Fruit fly (Drosophila melanogaster) whole organism, embryonic: ENCODE measurements around the gene Nepl14.

Experiments
- BEAF-32 ChIP-seq: fragments of 200-800 bp; sonication (Bioruptor generic); optimal IDR thresholded peaks from 3 replicates; lab custom pipeline; 2017; ENCODE audit warnings: missing biosample characterization, missing genetic modification characterization, mild to moderate bottlenecking, moderate library complexity, missing genetic modification reagents
- CG10274 ChIP-seq: fragments of 200-800 bp; sonication (Bioruptor generic); optimal IDR thresholded peaks from 3 replicates; lab custom pipeline; 2017; ENCODE audit warnings: missing biosample characterization, mild to moderate bottlenecking, missing genetic modification characterization
- CG11456 ChIP-seq: fragments of 200-800 bp; sonication (Bioruptor generic); IDR thresholded peaks from 3 replicates; pipeline ENCODE4 v1.3.6; 2022; ENCODE audit warnings: missing biosample characterization, missing genetic modification characterization
- CG11696 ChIP-seq: fragments of 200-800 bp; sonication (Bioruptor generic); IDR thresholded peaks from 2 replicates; pipeline ENCODE4 v1.3.6; 2022; ENCODE audit warnings: missing biosample characterization, missing genetic modification characterization
- CG12299 ChIP-seq: fragments of 200-800 bp; sonication (Bioruptor generic); optimal IDR thresholded peaks from 2 replicates; lab custom pipeline; 2018; ENCODE audit warnings: missing biosample characterization, mild to moderate bottlenecking, missing genetic modification characterization
- CG12659 ChIP-seq: fragments of 200-800 bp; sonication (Bioruptor generic); optimal IDR thresholded peaks from 3 replicates; lab custom pipeline; 2017; ENCODE audit warnings: mild to moderate bottlenecking, missing biosample characterization, missing genetic modification reagents, missing genetic modification characterization
- CG15269 ChIP-seq: fragments of 200-800 bp; sonication (Bioruptor generic); optimal IDR thresholded peaks from 2 replicates; lab custom pipeline; 2018; ENCODE audit warnings: missing biosample characterization, mild to moderate bottlenecking, missing genetic modification characterization, moderate library complexity
- CG16863 ChIP-seq: fragments of 200-800 bp; sonication (Bioruptor generic); optimal IDR thresholded peaks from 3 replicates; lab custom pipeline; 2016; ENCODE audit warnings: missing biosample characterization, missing genetic modification characterization
- CG17361 ChIP-seq: fragments of 200-800 bp; sonication (Bioruptor generic); IDR thresholded peaks from 3 replicates; pipeline ENCODE4 v1.3.6; 2022; ENCODE audit warnings: missing biosample characterization, missing genetic modification characterization
- CG17829 ChIP-seq: fragments of 200-800 bp; optimal IDR thresholded peaks from 2 replicates; lab custom pipeline; 2019; ENCODE audit warnings: missing biosample characterization, mild to moderate bottlenecking, missing genetic modification characterization, moderate library complexity
- CG2875 ChIP-seq: fragments of 200-800 bp; sonication (Bioruptor generic); optimal IDR thresholded peaks from 2 replicates; lab custom pipeline; 2017; ENCODE audit warnings: missing biosample characterization, mild to moderate bottlenecking, missing genetic modification characterization, missing genetic modification reagents
- CG3065 ChIP-seq: fragments of 200-800 bp; sonication (Bioruptor generic); optimal IDR thresholded peaks from 2 replicates; lab custom pipeline; 2016; ENCODE audit warnings: missing biosample characterization, missing genetic modification characterization
- CG4617 ChIP-seq: fragments of 200-800 bp; sonication (Bioruptor generic); optimal IDR thresholded peaks from 3 replicates; lab custom pipeline; 2016; ENCODE audit warnings: missing biosample characterization, missing genetic modification characterization, borderline replicate concordance
- CG4730 ChIP-seq: fragments of 200-800 bp; sonication (Bioruptor generic); IDR thresholded peaks from 2 replicates; pipeline ENCODE4 v1.3.6; 2022; ENCODE audit warnings: missing biosample characterization, missing genetic modification characterization
- CG8281 ChIP-seq: fragments of 200-800 bp; sonication (Bioruptor generic); optimal IDR thresholded peaks from 2 replicates; lab custom pipeline; 2018; ENCODE audit warnings: missing biosample characterization, mild to moderate bottlenecking, missing genetic modification characterization, moderate library complexity
- CG8478 ChIP-seq: fragments of >200 bp; optimal IDR thresholded peaks from 2 replicates; lab custom pipeline; 2018
- CG9609 ChIP-seq: fragments of 200-800 bp; sonication (Bioruptor generic); optimal IDR thresholded peaks from 3 replicates; lab custom pipeline; 2016; ENCODE audit warnings: missing biosample characterization, missing genetic modification characterization
- CG9876 ChIP-seq: fragments of 200-800 bp; sonication (Bioruptor generic); optimal IDR thresholded peaks from 2 replicates; lab custom pipeline; 2016; ENCODE audit warnings: missing biosample characterization, missing genetic modification characterization
- CTCF ChIP-seq: fragments of 200-800 bp; sonication (Bioruptor generic); optimal IDR thresholded peaks from 2 replicates; lab custom pipeline; 2017; ENCODE audit warnings: missing biosample characterization, mild to moderate bottlenecking, missing genetic modification characterization, moderate library complexity
- CoRest ChIP-seq: fragments of 200-800 bp; sonication (Bioruptor generic); optimal IDR thresholded peaks from 3 replicates; lab custom pipeline; 2018; ENCODE audit warnings: missing biosample characterization, mild to moderate bottlenecking, missing genetic modification characterization, moderate library complexity
- D19A ChIP-seq: fragments of 200-800 bp; optimal IDR thresholded peaks from 3 replicates; lab custom pipeline; 2019; ENCODE audit warnings: missing biosample characterization, mild to moderate bottlenecking, missing genetic modification characterization, moderate library complexity
- Dref ChIP-seq: fragments of 200-800 bp; sonication (Bioruptor generic); IDR thresholded peaks from 2 replicates; pipeline ENCODE4 v1.3.6; 2022; ENCODE audit warnings: missing biosample characterization, missing genetic modification characterization
- HLH4C ChIP-seq: fragments of 200-800 bp; sonication (Bioruptor generic); IDR thresholded peaks from 3 replicates; pipeline ENCODE4 v1.3.6; 2022; ENCODE audit warnings: missing biosample characterization, missing genetic modification characterization; ENCODE audit not compliant: partially characterized antibody
- Hmx ChIP-seq: fragments of 200-800 bp; sonication (Bioruptor generic); optimal IDR thresholded peaks from 2 replicates; lab custom pipeline; 2016; ENCODE audit warnings: missing biosample characterization, missing genetic modification characterization
- MBD-R2 ChIP-seq: fragments of 200-800 bp; sonication (Bioruptor generic); IDR thresholded peaks from 2 replicates; pipeline ENCODE4 v1.3.6; 2022; ENCODE audit warnings: missing biosample characterization, missing genetic modification characterization
- Mad ChIP-seq: fragments of 200-800 bp; sonication (Bioruptor generic); optimal IDR thresholded peaks from 2 replicates; lab custom pipeline; 2016; ENCODE audit warnings: missing biosample characterization, missing genetic modification characterization
- Oaz ChIP-seq: fragments of 200-800 bp; sonication (Bioruptor generic); IDR thresholded peaks from 2 replicates; pipeline ENCODE4 v1.3.6; 2022; ENCODE audit warnings: missing biosample characterization, missing genetic modification characterization
- Opbp ChIP-seq: fragments of 200-800 bp; sonication (Bioruptor generic); IDR thresholded peaks from 3 replicates; pipeline ENCODE4 v1.3.6; 2022; ENCODE audit warnings: missing biosample characterization, missing genetic modification characterization; ENCODE audit not compliant: partially characterized antibody
- Pdp1 ChIP-seq, 2 experiments: fragments of 200-800 bp; sonication (Bioruptor generic); optimal IDR thresholded peaks; 3 replicates each; lab custom pipeline; 2016; ENCODE audit warnings: missing biosample characterization in 2 of 2, missing genetic modification characterization in 2 of 2, mild to moderate bottlenecking in 1 of 2, moderate library complexity in 1 of 2
- Sox100B ChIP-seq: fragments of 200-800 bp; sonication (Bioruptor generic); optimal IDR thresholded peaks from 3 replicates; lab custom pipeline; 2018; ENCODE audit warnings: missing biosample characterization, mild to moderate bottlenecking, missing genetic modification characterization
- Sry-δ ChIP-seq: fragments of 200-800 bp; sonication (Bioruptor generic); optimal IDR thresholded peaks from 2 replicates; lab custom pipeline; 2016; ENCODE audit warnings: missing biosample characterization, missing genetic modification characterization
- Taf1 ChIP-seq: fragments of 200-800 bp; sonication (Bioruptor generic); IDR thresholded peaks from 2 replicates; pipeline ENCODE4 v1.3.6; 2022; ENCODE audit warnings: missing biosample characterization, missing genetic modification characterization
- bbx ChIP-seq: fragments of 200-800 bp; sonication (Bioruptor generic); IDR thresholded peaks from 2 replicates; pipeline ENCODE4 v1.3.6; 2022; ENCODE audit warnings: missing biosample characterization, missing genetic modification characterization; ENCODE audit not compliant: partially characterized antibody
- ci ChIP-seq: fragments of 200-800 bp; sonication (Bioruptor generic); IDR thresholded peaks from 3 replicates; pipeline ENCODE4 v1.3.6; 2022; ENCODE audit warnings: missing biosample characterization, missing genetic modification characterization
- dati ChIP-seq: fragments of 200-800 bp; sonication (Bioruptor generic); IDR thresholded peaks from 2 replicates; pipeline ENCODE4 v1.3.6; 2022; ENCODE audit warnings: missing biosample characterization, missing genetic modification characterization
- dimm ChIP-seq: fragments of 200-800 bp; sonication (Bioruptor generic); IDR thresholded peaks from 2 replicates; pipeline ENCODE4 v1.3.6; 2022; ENCODE audit warnings: missing biosample characterization, missing genetic modification characterization
- disco-r ChIP-seq: fragments of 200-800 bp; sonication (Bioruptor generic); optimal IDR thresholded peaks from 2 replicates; lab custom pipeline; 2016; ENCODE audit warnings: missing biosample characterization, missing genetic modification characterization
- gcm ChIP-seq: fragments of 200-800 bp; sonication (Bioruptor generic); optimal IDR thresholded peaks from 2 replicates; lab custom pipeline; 2019; ENCODE audit warnings: missing biosample characterization, mild to moderate bottlenecking, missing genetic modification characterization, moderate library complexity
- gfzf ChIP-seq: fragments of 200-800 bp; sonication (Bioruptor generic); optimal IDR thresholded peaks from 2 replicates; lab custom pipeline; 2016; ENCODE audit warnings: missing biosample characterization, mild to moderate bottlenecking, missing genetic modification characterization, moderate library complexity
- gsb-n ChIP-seq: fragments of 200-800 bp; sonication (Bioruptor generic); optimal IDR thresholded peaks from 3 replicates; lab custom pipeline; 2018; ENCODE audit warnings: missing biosample characterization, mild to moderate bottlenecking, missing genetic modification characterization
- lmd ChIP-seq: fragments of 200-800 bp; sonication (Bioruptor generic); IDR thresholded peaks from 2 replicates; pipeline ENCODE4 v1.3.6; 2022; ENCODE audit warnings: missing biosample characterization, missing genetic modification characterization
- mld ChIP-seq: fragments of 200-800 bp; sonication (Bioruptor generic); IDR thresholded peaks from 3 replicates; pipeline ENCODE4 v1.3.6; 2022; ENCODE audit warnings: missing biosample characterization, missing genetic modification characterization; ENCODE audit not compliant: partially characterized antibody
- peb ChIP-seq: fragments of 200-800 bp; sonication (Bioruptor generic); IDR thresholded peaks from 2 replicates; pipeline ENCODE4 v1.3.6; 2022; ENCODE audit warnings: missing biosample characterization, missing genetic modification characterization
- phol ChIP-seq: fragments of 200-800 bp; sonication (Bioruptor generic); optimal IDR thresholded peaks from 3 replicates; lab custom pipeline; 2018; ENCODE audit warnings: missing biosample characterization, mild to moderate bottlenecking, missing genetic modification characterization, moderate library complexity
- pros ChIP-seq: fragments of 200-800 bp; sonication (Bioruptor generic); optimal IDR thresholded peaks from 3 replicates; lab custom pipeline; 2019; ENCODE audit warnings: missing biosample characterization, mild to moderate bottlenecking, missing genetic modification characterization, moderate library complexity
- rib ChIP-seq: fragments of 200-800 bp; sonication (Bioruptor generic); IDR thresholded peaks from 2 replicates; pipeline ENCODE4 v1.3.6; 2022; ENCODE audit warnings: missing biosample characterization, missing genetic modification characterization
- sens-2 ChIP-seq: fragments of 200-800 bp; sonication (Bioruptor generic); IDR thresholded peaks from 2 replicates; pipeline ENCODE4 v1.3.6; 2022; ENCODE audit warnings: missing biosample characterization, missing genetic modification characterization
- ssp ChIP-seq: fragments of 200-800 bp; sonication (Bioruptor generic); IDR thresholded peaks from 2 replicates; pipeline ENCODE4 v1.3.6; 2022; ENCODE audit warnings: missing biosample characterization, missing genetic modification characterization
- trh ChIP-seq: fragments of 200-800 bp; sonication (Bioruptor generic); optimal IDR thresholded peaks from 2 replicates; lab custom pipeline; 2016; ENCODE audit warnings: missing biosample characterization, missing genetic modification characterization
- ttk ChIP-seq: fragments of 200-800 bp; sonication (Bioruptor generic); IDR thresholded peaks from 2 replicates; pipeline ENCODE4 v2.1.2; 2022; ENCODE audit warnings: missing biosample characterization, missing genetic modification characterization
- unc-4 ChIP-seq: fragments of 200-800 bp; sonication (Bioruptor generic); IDR thresholded peaks from 2 replicates; pipeline ENCODE4 v1.3.6; 2022; ENCODE audit warnings: missing biosample characterization, missing genetic modification characterization; ENCODE audit not compliant: partially characterized antibody
- vfl ChIP-seq: fragments of 200-800 bp; sonication (Bioruptor generic); optimal IDR thresholded peaks from 2 replicates; lab custom pipeline; 2016; ENCODE audit warnings: missing biosample characterization, missing genetic modification characterization

Gene Nepl14

dm6 chr3R:22720808-22721306, 42.7 kb downstream of the Nepl14 start, which contains the start of gene wge (continued):
- TF ChIP-seq Mad (GFP tag; lab: Kevin White, UChicago), result no peak
- TF ChIP-seq CG4730 (GFP tag; lab: Robert Waterston, UW), result no peak
- peak; percentile 21 for TF ChIP-seq phol
- peak; percentile 68 for TF ChIP-seq BEAF-32 (GFP tag; lab: Kevin White, UChicago)
- TF ChIP-seq CG10274 (GFP tag; lab: Kevin White, UChicago), result no peak
- TF ChIP-seq disco-r (GFP tag; lab: Kevin White, UChicago), result no peak
- TF ChIP-seq CG8478, result no peak
- no peak for TF ChIP-seq CG11456 (GFP tag; lab: Robert Waterston, UW)
- TF ChIP-seq Taf1 (GFP tag; lab: Robert Waterston, UW), result no peak
- no peak for TF ChIP-seq CG3065
- TF ChIP-seq bbx, result peak; percentile 74
- TF ChIP-seq dimm, result no peak
- TF ChIP-seq ssp (GFP tag; lab: Robert Waterston, UW), result no peak
- peak; percentile 30 for TF ChIP-seq CG12659 (GFP tag; lab: Kevin White, UChicago)
- TF ChIP-seq lmd (GFP tag; lab: Robert Waterston, UW), result no peak
- peak; percentile 55; the same call in 1 of the 3 replicates for TF ChIP-seq mld
- 0 out of 2 replicates have a peak, but pooled peaks have one; percentile 5 for TF ChIP-seq MBD-R2 (GFP tag; lab: Robert Waterston, UW)
- no peak for TF ChIP-seq CG11696 (GFP tag; lab: Robert Waterston, UW)
- TF ChIP-seq CG16863, result no peak
- TF ChIP-seq ttk (GFP tag; lab: Robert Waterston, UW), result no peak
- TF ChIP-seq trh, result no peak
- peak; percentile 69 for TF ChIP-seq unc-4 (GFP tag; lab: Robert Waterston, UW)
- no peak for TF ChIP-seq sens-2 (GFP tag; lab: Robert Waterston, UW)
- no peak for TF ChIP-seq CG17361 (GFP tag; lab: Robert Waterston, UW)
- TF ChIP-seq CoRest (tag; lab: Kevin White, UChicago), result no peak
- no peak for TF ChIP-seq D19A (tag; lab: Kevin White, UChicago)
- TF ChIP-seq Pdp1 (GFP tag; optimal IDR thresholded peaks at IDR 0.05; lab: Kevin White, UChicago), result peak in 1 of 2 experiments; percentile 43
- no peak for TF ChIP-seq CG15269
- no peak for TF ChIP-seq vfl (GFP tag; lab: Kevin White, UChicago)
- no peak for TF ChIP-seq CG8281
- TF ChIP-seq CG4617 (GFP tag; lab: Kevin White, UChicago), result peak; percentile 88
- TF ChIP-seq gfzf, result peak; percentile 75
- TF ChIP-seq CG17829, result peak; percentile 25
- no peak for TF ChIP-seq Oaz
- no peak for TF ChIP-seq CG12299 (tag; lab: Kevin White, UChicago)
- TF ChIP-seq CG2875 (GFP tag; lab: Kevin White, UChicago), result no peak
- TF ChIP-seq Opbp (GFP tag; lab: Robert Waterston, UW), result peak; percentile 58; the same call in 1 of the 3 replicates
- TF ChIP-seq CG9876, result no peak
- TF ChIP-seq pros (GFP tag; lab: Kevin White, UChicago), result no peak
- TF ChIP-seq rib, result no peak
- no peak for TF ChIP-seq ci
- peak; percentile 55 for TF ChIP-seq CTCF (GFP tag; lab: Kevin White, UChicago)
- TF ChIP-seq Sox100B, result no peak
- no peak for TF ChIP-seq Hmx (GFP tag; lab: Kevin White, UChicago)
- peak; percentile 9 for TF ChIP-seq gsb-n (tag; lab: Kevin White, UChicago)
- TF ChIP-seq CG9609, result no peak
- TF ChIP-seq Sry-δ (GFP tag; lab: Kevin White, UChicago), result peak; percentile 53
- TF ChIP-seq HLH4C (GFP tag; lab: Robert Waterston, UW), result peak; percentile 63; the same call in 2 of the 3 replicates
- TF ChIP-seq peb (GFP tag; lab: Robert Waterston, UW), result no peak
- peak; percentile 91 for TF ChIP-seq Dref (GFP tag; lab: Robert Waterston, UW)
- TF ChIP-seq dati (GFP tag; lab: Robert Waterston, UW), result no peak
- TF ChIP-seq gcm, result no peak
